Fruit fly (Drosophila melanogaster) whole organism, pupa: Measurements from ENCODE around the gene Naam.

ENCODE experiments used
- CG10348 ChIP-seq: fragments of 200-800 bp; sonication (Bioruptor generic); IDR thresholded peaks from 2 replicates; pipeline ENCODE4 v1.3.6; 2022; ENCODE audit warnings: missing biosample characterization, missing genetic modification characterization
- CG12605 ChIP-seq: fragments of 200-800 bp; sonication (Bioruptor generic); IDR thresholded peaks from 2 replicates; pipeline ENCODE4 v1.3.6; 2022; ENCODE audit warnings: missing biosample characterization, missing genetic modification characterization
- CG13204 ChIP-seq: fragments of 200-800 bp; sonication (Bioruptor generic); optimal IDR thresholded peaks from 2 replicates; lab custom pipeline; 2018; ENCODE audit warnings: missing biosample characterization, mild to moderate bottlenecking, missing genetic modification characterization, moderate library complexity
- CG14655 ChIP-seq: fragments of 200-800 bp; sonication (Bioruptor generic); optimal IDR thresholded peaks from 3 replicates; lab custom pipeline; 2017; ENCODE audit warnings: mild to moderate bottlenecking, missing biosample characterization, missing genetic modification reagents, missing genetic modification characterization
- CG15710 ChIP-seq: fragments of 200-800 bp; sonication (Bioruptor generic); optimal IDR thresholded peaks from 2 replicates; lab custom pipeline; 2018; ENCODE audit warnings: missing biosample characterization, mild to moderate bottlenecking, missing genetic modification characterization, moderate library complexity
- CG17806 ChIP-seq: fragments of 200-800 bp; sonication (Bioruptor generic); optimal IDR thresholded peaks from 2 replicates; lab custom pipeline; 2018; ENCODE audit warnings: missing biosample characterization, mild to moderate bottlenecking, missing genetic modification characterization, moderate library complexity
- CG32121 ChIP-seq: fragments of 200-800 bp; sonication (Bioruptor generic); IDR thresholded peaks from 2 replicates; pipeline ENCODE4 v1.3.6; 2022; ENCODE audit warnings: missing biosample characterization, missing genetic modification characterization
- CG34367 ChIP-seq: fragments of 200-800 bp; sonication (Bioruptor generic); optimal IDR thresholded peaks from 2 replicates; lab custom pipeline; 2018; ENCODE audit warnings: missing biosample characterization, mild to moderate bottlenecking, missing genetic modification characterization
- CG4496 ChIP-seq: fragments of 200-800 bp; sonication (Bioruptor generic); IDR thresholded peaks from 3 replicates; pipeline ENCODE4 v1.3.6; 2022; ENCODE audit warnings: missing biosample characterization, missing genetic modification characterization
- CG8159 ChIP-seq: fragments of 200-800 bp; sonication (Bioruptor generic); optimal IDR thresholded peaks from 3 replicates; lab custom pipeline; 2018; ENCODE audit warnings: missing biosample characterization, mild to moderate bottlenecking, missing genetic modification characterization, moderate library complexity
- CG8301 ChIP-seq: fragments of 200-800 bp; sonication (Bioruptor generic); optimal IDR thresholded peaks from 2 replicates; lab custom pipeline; 2018; ENCODE audit warnings: missing biosample characterization, mild to moderate bottlenecking, missing genetic modification characterization
- CG9948 ChIP-seq: fragments of 200-800 bp; sonication (Bioruptor generic); optimal IDR thresholded peaks from 2 replicates; lab custom pipeline; 2018; ENCODE audit warnings: missing biosample characterization, mild to moderate bottlenecking, missing genetic modification characterization, moderate library complexity
- D1 ChIP-seq: fragments of 200-800 bp; sonication (Bioruptor generic); optimal IDR thresholded peaks from 2 replicates; lab custom pipeline; 2018; ENCODE audit warnings: missing biosample characterization, mild to moderate bottlenecking, missing genetic modification characterization, moderate library complexity
- EcR ChIP-seq: fragments of 200-800 bp; sonication (Bioruptor generic); optimal IDR thresholded peaks from 3 replicates; lab custom pipeline; 2019; ENCODE audit warnings: missing biosample characterization, missing genetic modification characterization, mild to moderate bottlenecking, moderate library complexity, missing genetic modification reagents
- Ets98B ChIP-seq: fragments of 200-800 bp; sonication (Bioruptor generic); IDR thresholded peaks from 2 replicates; pipeline ENCODE4 v1.3.6; 2022; ENCODE audit warnings: missing biosample characterization, missing genetic modification characterization
- Pif1A ChIP-seq: fragments of 200-800 bp; sonication (Bioruptor generic); optimal IDR thresholded peaks from 3 replicates; lab custom pipeline; 2016; ENCODE audit warnings: missing biosample characterization, missing genetic modification characterization
- Pif1B ChIP-seq: fragments of 200-800 bp; sonication (Bioruptor generic); optimal IDR thresholded peaks from 3 replicates; lab custom pipeline; 2016; ENCODE audit warnings: missing biosample characterization, missing genetic modification characterization
- Snoo ChIP-seq: fragments of 200-800 bp; sonication (Bioruptor generic); optimal IDR thresholded peaks from 3 replicates; lab custom pipeline; 2017; ENCODE audit warnings: missing biosample characterization, mild to moderate bottlenecking, missing genetic modification characterization, inconsistent platforms
- fd96Ca ChIP-seq: fragments of 200-800 bp; sonication (Bioruptor generic); IDR thresholded peaks from 3 replicates; pipeline ENCODE4 v1.3.6; 2022; ENCODE audit warnings: missing biosample characterization, missing genetic modification characterization
- gl ChIP-seq: fragments of 200-800 bp; sonication (Bioruptor generic); optimal IDR thresholded peaks from 2 replicates; lab custom pipeline; 2018; ENCODE audit warnings: missing biosample characterization, mild to moderate bottlenecking, missing genetic modification characterization
- rn ChIP-seq: fragments of 200-800 bp; sonication (Bioruptor generic); IDR thresholded peaks from 2 replicates; pipeline ENCODE4 v1.3.6; 2022; ENCODE audit warnings: missing biosample characterization, missing genetic modification characterization

The Naam gene

DNA sequence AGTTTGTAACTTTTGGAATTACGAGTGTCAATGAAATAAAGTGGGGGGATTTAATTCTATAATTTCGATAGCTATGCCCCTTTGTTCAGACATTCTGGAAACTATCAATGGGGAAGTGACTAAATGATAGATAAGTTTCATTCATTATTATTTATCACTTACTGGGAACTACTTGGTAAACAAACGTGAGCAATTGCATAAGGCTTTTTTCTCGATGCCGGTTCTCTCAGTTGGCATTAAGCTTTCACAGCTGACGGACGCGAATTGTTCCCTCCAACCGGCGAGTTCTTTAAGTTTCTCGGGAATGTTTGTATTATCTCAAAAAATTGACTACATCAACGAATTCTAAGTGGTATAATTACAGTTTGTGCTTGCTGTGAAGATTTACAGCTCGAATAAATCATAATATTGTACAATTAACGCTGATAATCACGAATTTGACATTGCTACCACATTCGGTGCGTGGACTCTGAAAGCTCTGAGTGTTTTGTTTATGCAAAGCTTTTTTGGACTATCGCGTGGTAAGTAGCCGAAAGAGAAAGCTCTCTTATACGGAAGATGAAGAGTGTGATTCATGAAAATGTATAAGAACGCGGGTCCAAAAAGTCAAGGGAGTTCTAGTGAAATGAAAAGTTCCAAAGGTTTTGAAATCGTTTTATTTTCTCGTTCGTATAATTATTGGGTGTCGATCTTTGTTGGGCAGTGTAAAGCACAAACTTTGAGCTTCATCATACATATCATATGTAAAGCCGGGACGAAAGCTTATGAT lies at the start of gene Naam:
TSS of gene Naam (plus strand) at position 228 of the 769 bp plus-strand sequence.
- no peak for TF ChIP-seq CG13204 (GFP tag; lab: Kevin White, UChicago)
- no peak for TF ChIP-seq CG10348 (GFP tag; lab: Robert Waterston, UW)
- peak; percentile 19 for TF ChIP-seq gl
- TF ChIP-seq Snoo (tag; lab: Kevin White, UChicago): peak; percentile 68
- TF ChIP-seq EcR: no peak
- TF ChIP-seq CG8301 (tag; lab: Kevin White, UChicago): peak; percentile 68
- TF ChIP-seq rn (GFP tag; lab: Robert Waterston, UW): peak; percentile 41; the same call in 1 of the 2 replicates
- peak; percentile 57 for TF ChIP-seq CG9948 (tag; lab: Kevin White, UChicago)
- TF ChIP-seq fd96Ca: peak; percentile 83
- peak; percentile 51 for TF ChIP-seq CG12605 (GFP tag; lab: Robert Waterston, UW)
- peak; percentile 78 for TF ChIP-seq CG32121
- peak; percentile 74 for TF ChIP-seq Pif1B (GFP tag; lab: Kevin White, UChicago)
- TF ChIP-seq D1 (tag; lab: Kevin White, UChicago): no peak
- TF ChIP-seq CG4496: peak; percentile 90
- peak; percentile 62 for TF ChIP-seq CG17806
- peak; percentile 73 for TF ChIP-seq Pif1A (GFP tag; lab: Kevin White, UChicago)
- peak; percentile 62 for TF ChIP-seq CG14655 (GFP tag; lab: Kevin White, UChicago)
- peak; percentile 90 for TF ChIP-seq Ets98B (GFP tag; lab: Robert Waterston, UW)
- TF ChIP-seq CG15710 (tag; lab: Kevin White, UChicago): no peak
- peak; percentile 29 for TF ChIP-seq CG34367
- TF ChIP-seq CG8159 (tag; lab: Kevin White, UChicago): peak; percentile 60
- TF ChIP-seq, all 21 proteins: peak for 16

DNA sequence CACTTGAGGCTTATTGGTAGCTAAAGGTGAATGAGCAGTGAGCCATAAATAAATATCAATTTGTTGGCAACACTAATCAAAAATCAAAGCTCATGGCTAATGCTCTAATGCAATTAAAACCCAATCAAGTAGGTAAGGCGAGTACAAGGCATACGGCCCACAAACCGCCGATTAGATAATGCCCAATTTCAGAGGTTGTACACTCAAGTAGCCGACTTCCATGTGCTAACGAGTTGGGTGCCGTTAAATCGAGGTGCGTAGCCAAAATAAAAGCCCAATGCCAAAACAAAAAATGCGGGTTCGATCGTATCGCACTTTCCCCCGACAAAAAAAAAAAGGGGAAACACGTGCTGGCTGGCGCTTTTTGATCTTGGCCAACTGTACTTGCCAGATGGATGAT lies 49.2 kb upstream of the Naam start:
- TF ChIP-seq CG15710 (tag; lab: Kevin White, UChicago) (no peak), EcR (no peak), CG32121 (no peak), fd96Ca (no peak), CG13204 (GFP tag; lab: Kevin White, UChicago) (no peak), Ets98B (GFP tag; lab: Robert Waterston, UW) (no peak)

DNA sequence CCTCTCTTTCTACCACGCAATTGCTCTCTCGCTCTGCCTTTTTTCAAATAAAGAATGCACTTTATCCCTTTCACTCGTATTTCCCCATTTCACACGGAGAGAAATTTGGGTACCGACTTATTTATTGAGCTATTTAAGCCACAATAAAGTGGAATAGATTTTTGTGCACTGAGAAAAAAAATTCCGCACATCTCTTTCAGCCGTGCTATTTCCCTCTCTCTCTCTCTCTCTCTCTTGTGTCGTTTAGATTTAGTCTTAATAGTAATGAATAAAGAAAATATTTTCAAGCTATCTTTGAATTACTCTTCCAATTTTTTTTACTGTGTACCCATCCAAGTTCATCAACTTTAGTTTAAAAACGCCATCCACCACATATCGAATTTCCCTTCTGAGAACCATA lies 47.6 kb upstream of the Naam start:
- TF ChIP-seq rn (GFP tag; lab: Robert Waterston, UW) (peak; percentile 44; the same call in 1 of the 2 replicates), Snoo (tag; lab: Kevin White, UChicago) (peak; percentile 62), Pif1B (GFP tag; lab: Kevin White, UChicago) (peak; percentile 57), CG13204 (GFP tag; lab: Kevin White, UChicago) (peak; percentile 6), CG8159 (tag; lab: Kevin White, UChicago) (peak; percentile 67), CG10348 (GFP tag; lab: Robert Waterston, UW) (no peak), CG15710 (tag; lab: Kevin White, UChicago) (peak; percentile 65), CG14655 (GFP tag; lab: Kevin White, UChicago) (peak; percentile 76), CG34367 (peak; percentile 57), CG17806 (peak; percentile 57), EcR (peak; percentile 61), gl (no peak), fd96Ca (peak; percentile 76), CG4496 (peak; percentile 76), D1 (tag; lab: Kevin White, UChicago) (no peak), CG9948 (tag; lab: Kevin White, UChicago) (peak; percentile 62), Ets98B (GFP tag; lab: Robert Waterston, UW) (peak; percentile 65), CG12605 (GFP tag; lab: Robert Waterston, UW) (peak; percentile 51; the same call in 1 of the 2 replicates), CG32121 (peak; percentile 55), Pif1A (GFP tag; lab: Kevin White, UChicago) (peak; percentile 80), CG8301 (tag; lab: Kevin White, UChicago) (peak; percentile 68)

DNA sequence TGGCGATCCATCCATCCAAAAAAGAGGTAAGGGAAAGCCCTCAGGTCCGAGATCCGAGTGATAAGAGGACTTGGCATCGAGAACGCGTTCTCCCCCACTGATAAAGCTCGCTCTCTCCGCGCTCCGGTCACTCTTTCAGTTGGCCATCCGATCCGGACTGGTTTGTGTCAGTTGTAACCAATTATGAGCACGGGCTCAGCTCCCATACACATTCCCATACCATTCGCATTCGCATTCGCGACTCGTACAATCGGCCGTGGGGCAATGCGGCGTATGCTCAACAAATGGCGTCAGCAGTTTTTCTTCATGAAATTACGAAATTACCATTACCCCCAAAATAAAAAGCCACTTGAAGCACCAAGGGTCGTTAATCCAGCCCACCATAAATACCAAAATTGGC lies 46.8 kb upstream of the Naam start:
- TF ChIP-seq CG4496: 0 out of 3 replicates have a peak, but pooled peaks have one; percentile 19
- TF ChIP-seq CG9948 (tag; lab: Kevin White, UChicago): no peak
- TF ChIP-seq CG8301 (tag; lab: Kevin White, UChicago): no peak

DNA sequence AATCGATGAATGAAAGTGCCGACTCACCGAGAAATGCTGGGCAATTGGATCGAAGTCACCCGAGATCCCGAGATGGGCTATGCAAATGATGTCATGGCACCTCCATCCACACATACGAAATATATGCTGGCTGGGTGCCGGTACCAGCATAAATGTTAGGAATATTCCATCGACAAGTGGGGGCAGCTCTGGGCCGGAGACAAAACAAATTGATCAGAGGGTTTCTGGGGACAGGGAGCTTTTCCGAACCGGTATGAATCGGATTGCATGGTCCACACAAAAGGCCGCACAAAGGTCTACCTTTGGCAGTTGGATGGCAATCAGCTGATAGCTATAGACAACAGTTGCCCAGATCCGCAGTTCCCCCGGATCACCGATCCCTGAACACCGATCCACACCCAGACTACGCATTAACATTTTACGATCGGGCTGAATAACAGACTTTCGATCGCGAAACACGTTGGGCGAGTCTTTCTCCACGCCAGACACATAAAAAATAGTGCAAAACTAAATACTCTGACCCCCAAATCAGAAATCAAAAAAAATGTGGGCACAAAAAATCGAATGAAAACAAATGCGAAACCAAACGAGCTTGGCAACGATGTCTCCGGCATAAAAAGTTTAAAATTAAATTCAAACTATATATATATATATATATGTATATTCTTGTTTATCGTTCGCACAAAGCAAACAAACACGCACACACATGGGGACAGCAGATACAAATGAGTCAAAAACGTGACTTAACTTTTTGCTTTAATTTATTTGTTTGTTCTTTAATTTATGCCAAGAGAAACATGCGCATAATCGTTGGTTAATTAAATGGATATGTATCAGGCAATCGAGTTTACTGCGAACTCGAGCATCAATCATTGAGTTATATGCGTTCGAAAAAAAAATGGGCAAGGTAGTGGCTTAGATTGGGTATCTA lies 45.7 kb upstream of the Naam start:
- TF ChIP-seq CG17806 (no peak), CG9948 (tag; lab: Kevin White, UChicago) (no peak), CG14655 (GFP tag; lab: Kevin White, UChicago) (peak; percentile 14), CG8159 (tag; lab: Kevin White, UChicago) (peak; percentile 8), EcR (peak; percentile 33)
